Fruit fly (Drosophila melanogaster): ENCODE measurements around the gene SrpRbeta.

Gene SrpRbeta

dm6 chr3L:8675545-8676084 is 44.4 kb downstream of the SrpRbeta start, which contains the start of gene hry:
Gene hry (plus strand): TSS chr3L:8675759.
- TF ChIP-seq N (GFP tag; optimal IDR thresholded peaks at IDR 0.05): no peak
- no peak for TF ChIP-seq pan (optimal IDR thresholded peaks at IDR 0.05)
- peak; percentile 70 for TF ChIP-seq Hnf4 (GFP tag; optimal IDR thresholded peaks at IDR 0.05)
- peak; percentile 87 for TF ChIP-seq Jra (GFP tag; optimal IDR thresholded peaks at IDR 0.05)
- TF ChIP-seq usp (GFP tag; optimal IDR thresholded peaks at IDR 0.05): no peak
- peak; percentile 93 for TF ChIP-seq Rel (GFP tag; optimal IDR thresholded peaks at IDR 0.05)
- peak; percentile 80 for TF ChIP-seq Rel (tag; optimal IDR thresholded peaks at IDR 0.05)
- TF ChIP-seq CG32264 (GFP tag; optimal IDR thresholded peaks at IDR 0.05): no peak
- no peak for TF ChIP-seq Dfd (GFP tag; optimal IDR thresholded peaks at IDR 0.05)
- TF ChIP-seq rgr (GFP tag; optimal IDR thresholded peaks at IDR 0.05): peak; percentile 60
- peak; percentile 9 for TF ChIP-seq sage (GFP tag; optimal IDR thresholded peaks at IDR 0.05)
- TF ChIP-seq lola (GFP tag; optimal IDR thresholded peaks at IDR 0.05): no peak
- TF ChIP-seq dmrt93B (GFP tag; optimal IDR thresholded peaks at IDR 0.05): no peak
- no peak for TF ChIP-seq Myc (optimal IDR thresholded peaks at IDR 0.05)
- peak; percentile 67 for TF ChIP-seq CrebA (GFP tag; optimal IDR thresholded peaks at IDR 0.05; ENCODE audit: borderline replicate concordance)
- TF ChIP-seq h (GFP tag; optimal IDR thresholded peaks at IDR 0.05): peak; percentile 99
- TF ChIP-seq brk (GFP tag; optimal IDR thresholded peaks at IDR 0.05): peak; percentile 87
- TF ChIP-seq Dif (GFP tag; optimal IDR thresholded peaks at IDR 0.05; ENCODE audit: partially characterized antibody): peak; percentile 61
- TF ChIP-seq foxo (GFP tag; optimal IDR thresholded peaks at IDR 0.05): peak in 1 of 2 experiments; percentile 13
- TF ChIP-seq CG9705 (GFP tag; optimal IDR thresholded peaks at IDR 0.05): no peak
- TF ChIP-seq Hr83 (GFP tag; optimal IDR thresholded peaks at IDR 0.05; ENCODE audit: poor library complexity, severe bottlenecking): peak; percentile 75
- peak; percentile 16 to 69 for TF ChIP-seq dl (GFP tag; optimal IDR thresholded peaks at IDR 0.05; ENCODE audit: insufficient read depth in 1 of 2, partially characterized antibody in 2 of 2)
- TF ChIP-seq psq (GFP tag; optimal IDR thresholded peaks at IDR 0.05): peak; percentile 20
- TF ChIP-seq sv (GFP tag; optimal IDR thresholded peaks at IDR 0.05): peak; percentile 0
- TF ChIP-seq fru (GFP tag; optimal IDR thresholded peaks at IDR 0.05): peak; percentile 28
- no peak for TF ChIP-seq GATAd (GFP tag; optimal IDR thresholded peaks at IDR 0.05)
- TF ChIP-seq OdsH (GFP tag; optimal IDR thresholded peaks at IDR 0.05): peak; percentile 68
- TF ChIP-seq tai (GFP tag; optimal IDR thresholded peaks at IDR 0.05): peak; percentile 61
- no peak for TF ChIP-seq Mio (GFP tag; optimal IDR thresholded peaks at IDR 0.05)
- no peak for TF ChIP-seq Hr78 (GFP tag; optimal IDR thresholded peaks at IDR 0.05)
- no peak for TF ChIP-seq ey (GFP tag; optimal IDR thresholded peaks at IDR 0.05)
- TF ChIP-seq HLH106 (tag; optimal IDR thresholded peaks at IDR 0.05): no peak
- TF ChIP-seq br (GFP tag; optimal IDR thresholded peaks at IDR 0.05): peak; percentile 53
- TF ChIP-seq Sp1 (GFP tag; optimal IDR thresholded peaks at IDR 0.05): peak; percentile 65
- TF ChIP-seq jim (GFP tag; optimal IDR thresholded peaks at IDR 0.05): no peak
- peak; percentile 62 for TF ChIP-seq woc (GFP tag; optimal IDR thresholded peaks at IDR 0.05)
- no peak for TF ChIP-seq dsf (GFP tag; optimal IDR thresholded peaks at IDR 0.05; ENCODE audit: borderline replicate concordance)
- TF ChIP-seq Vsx2 (GFP tag; optimal IDR thresholded peaks at IDR 0.05; ENCODE audit: partially characterized antibody): peak; percentile 61
- no peak for TF ChIP-seq Abd-B (GFP tag; optimal IDR thresholded peaks at IDR 0.05)

- TF ChIP-seq foxo (GFP tag; optimal IDR thresholded peaks at IDR 0.05): peak in 1 of 2 experiments; percentile 21
- TF ChIP-seq Hnf4 (GFP tag; optimal IDR thresholded peaks at IDR 0.05): no peak
- TF ChIP-seq CG9705 (GFP tag; optimal IDR thresholded peaks at IDR 0.05): peak; percentile 9
- TF ChIP-seq br (GFP tag; optimal IDR thresholded peaks at IDR 0.05): peak; percentile 69
- TF ChIP-seq OdsH (GFP tag; optimal IDR thresholded peaks at IDR 0.05): no peak
- peak; percentile 18 for TF ChIP-seq dmrt93B (GFP tag; optimal IDR thresholded peaks at IDR 0.05)
- TF ChIP-seq sv (GFP tag; optimal IDR thresholded peaks at IDR 0.05): no peak
- no peak for TF ChIP-seq Rel (GFP tag; optimal IDR thresholded peaks at IDR 0.05)
- peak; percentile 100 for TF ChIP-seq Rel (tag; optimal IDR thresholded peaks at IDR 0.05)
- peak; percentile 56 for TF ChIP-seq fru (GFP tag; optimal IDR thresholded peaks at IDR 0.05)
- no peak for TF ChIP-seq pan (optimal IDR thresholded peaks at IDR 0.05)
- no peak for TF ChIP-seq h (GFP tag; optimal IDR thresholded peaks at IDR 0.05)
These were observed 44.9 kb downstream of the SrpRbeta start for dm6 chr3L:8675029-8675544.
